Worm (Caenorhabditis elegans) whole organism, late embryonic: Measurements from ENCODE around the gene srh-59.

Source experiments
- K09A11.1 ChIP-seq: sonication (generic microtip); optimal IDR thresholded peaks from 2 replicates; lab custom pipeline; 2017; ENCODE audit warnings: antibody characterized with exemption, mild to moderate bottlenecking, missing genetic modification characterization, missing compliant biosample characterization; ENCODE audit not compliant: insufficient read depth
- T23F11.4 ChIP-seq: fragments of 200-800 bp; sonication (Bioruptor generic); optimal IDR thresholded peaks from 2 replicates; lab custom pipeline; 2018; ENCODE audit warnings: mild to moderate bottlenecking, missing genetic modification characterization, missing compliant biosample characterization
- Y22D7AL.16 ChIP-seq: sonication (generic microtip); optimal IDR thresholded peaks from 2 replicates; lab custom pipeline; 2016; ENCODE audit warnings: missing genetic modification characterization, missing compliant biosample characterization
- ahr-1 ChIP-seq: sonication (generic microtip); optimal IDR thresholded peaks from 2 replicates; lab custom pipeline; 2016; ENCODE audit warnings: missing genetic modification characterization, missing compliant biosample characterization
- ceh-14 ChIP-seq: sonication (generic microtip); optimal IDR thresholded peaks from 2 replicates; lab custom pipeline; 2016; ENCODE audit warnings: missing genotype, missing genetic modification characterization, missing compliant biosample characterization
- ceh-19 ChIP-seq: fragments of 200-800 bp; sonication (Bioruptor generic); optimal IDR thresholded peaks from 2 replicates; lab custom pipeline; 2018; ENCODE audit warnings: mild to moderate bottlenecking, missing genetic modification characterization, missing compliant biosample characterization
- ceh-2 ChIP-seq: sonication (generic microtip); optimal IDR thresholded peaks from 2 replicates; lab custom pipeline; 2016; ENCODE audit warnings: missing genotype, missing genetic modification characterization, missing compliant biosample characterization
- ceh-22 ChIP-seq: sonication (generic microtip); optimal IDR thresholded peaks from 2 replicates; lab custom pipeline; 2017; ENCODE audit warnings: missing biosample characterization, missing genetic modification characterization
- ceh-24 ChIP-seq: sonication (generic microtip); optimal IDR thresholded peaks from 2 replicates; lab custom pipeline; 2016; ENCODE audit warnings: mild to moderate bottlenecking, missing genetic modification characterization, missing compliant biosample characterization
- ceh-30 ChIP-seq: fragments of 150-350 bp; optimal IDR thresholded peaks from 2 replicates; lab custom pipeline; 2014; ENCODE audit warnings: missing biosample characterization, missing genetic modification characterization
- ceh-31 ChIP-seq: sonication (generic microtip); optimal IDR thresholded peaks from 2 replicates; lab custom pipeline; 2016; ENCODE audit warnings: missing genetic modification characterization, missing compliant biosample characterization
- ceh-45 ChIP-seq: fragments of 200-800 bp; sonication (Bioruptor generic); IDR thresholded peaks from 2 replicates; pipeline ENCODE4 v1.3.6; 2022; ENCODE audit warnings: missing genetic modification reagents, missing genetic modification characterization, missing compliant biosample characterization
- ceh-48 ChIP-seq: sonication (generic microtip); optimal IDR thresholded peaks from 2 replicates; lab custom pipeline; 2016; ENCODE audit warnings: missing genetic modification characterization, inconsistent platforms, missing compliant biosample characterization
- ceh-9 ChIP-seq: sonication (generic microtip); optimal IDR thresholded peaks from 2 replicates; lab custom pipeline; 2016; ENCODE audit warnings: mild to moderate bottlenecking, missing genetic modification characterization, inconsistent platforms, missing compliant biosample characterization
- che-1 ChIP-seq: sonication (generic microtip); optimal IDR thresholded peaks from 2 replicates; lab custom pipeline; 2016; ENCODE audit warnings: mild to moderate bottlenecking, missing genetic modification characterization, missing compliant biosample characterization
- dmd-4 ChIP-seq: sonication (generic microtip); optimal IDR thresholded peaks from 2 replicates; lab custom pipeline; 2016; ENCODE audit warnings: borderline replicate concordance, missing genetic modification characterization, missing compliant biosample characterization
- elt-2 ChIP-seq: sonication (generic microtip); optimal IDR thresholded peaks from 2 replicates; lab custom pipeline; 2016; ENCODE audit warnings: missing genetic modification reagents, missing genetic modification characterization, missing compliant biosample characterization
- fax-1 ChIP-seq: sonication (generic microtip); optimal IDR thresholded peaks from 2 replicates; lab custom pipeline; 2016; ENCODE audit warnings: missing genotype, missing genetic modification characterization, missing compliant biosample characterization
- fkh-10 ChIP-seq: fragments of 150-350 bp; optimal IDR thresholded peaks from 2 replicates; lab custom pipeline; 2014; ENCODE audit warnings: missing biosample characterization, missing genetic modification reagents, missing genetic modification characterization
- fkh-6 ChIP-seq: sonication (generic microtip); optimal IDR thresholded peaks from 2 replicates; lab custom pipeline; 2016; ENCODE audit warnings: missing genetic modification characterization, missing compliant biosample characterization
- gmeb-2 ChIP-seq: sonication (generic microtip); optimal IDR thresholded peaks from 2 replicates; lab custom pipeline; 2016; ENCODE audit warnings: missing genetic modification characterization, inconsistent platforms, missing compliant biosample characterization
- hlh-13 ChIP-seq: fragments of 200-800 bp; sonication (Bioruptor generic); optimal IDR thresholded peaks from 2 replicates; lab custom pipeline; 2018; ENCODE audit warnings: mild to moderate bottlenecking, missing genetic modification characterization, missing compliant biosample characterization
- hlh-30 ChIP-seq: sonication (generic microtip); optimal IDR thresholded peaks from 2 replicates; lab custom pipeline; 2017; ENCODE audit warnings: antibody characterized with exemption, missing genetic modification characterization, missing compliant biosample characterization; ENCODE audit not compliant: insufficient read depth
- mec-3 ChIP-seq: sonication (generic microtip); optimal IDR thresholded peaks from 2 replicates; lab custom pipeline; 2016; ENCODE audit warnings: borderline replicate concordance, missing genetic modification characterization, missing compliant biosample characterization
- nfya-1 ChIP-seq: sonication (generic microtip); optimal IDR thresholded peaks from 2 replicates; lab custom pipeline; 2017; ENCODE audit warnings: missing genetic modification characterization, mild to moderate bottlenecking, missing compliant biosample characterization, antibody characterized with exemption, moderate library complexity
- nhr-11 ChIP-seq: fragments of 150-350 bp; optimal IDR thresholded peaks from 2 replicates; lab custom pipeline; 2014; ENCODE audit warnings: missing biosample characterization, missing genetic modification characterization
- npax-4 ChIP-seq: sonication (generic microtip); optimal IDR thresholded peaks from 2 replicates; lab custom pipeline; 2016; ENCODE audit warnings: missing genetic modification characterization, missing compliant biosample characterization
- odd-2 ChIP-seq: sonication (generic microtip); optimal IDR thresholded peaks from 2 replicates; lab custom pipeline; 2017; ENCODE audit warnings: antibody characterized with exemption, mild to moderate bottlenecking, missing genetic modification characterization, missing compliant biosample characterization
- pag-3 ChIP-seq: sonication (generic microtip); optimal IDR thresholded peaks from 2 replicates; lab custom pipeline; 2016; ENCODE audit warnings: missing compliant biosample characterization, missing genetic modification characterization, borderline replicate concordance
- pat-9 ChIP-seq: fragments of 200-800 bp; sonication (Bioruptor generic); optimal IDR thresholded peaks from 2 replicates; lab custom pipeline; 2018; ENCODE audit warnings: mild to moderate bottlenecking, missing genetic modification characterization, moderate library complexity, missing compliant biosample characterization
- pax-1 ChIP-seq: fragments of 150-350 bp; optimal IDR thresholded peaks from 2 replicates; lab custom pipeline; 2014; ENCODE audit warnings: missing biosample characterization, missing genetic modification characterization
- pha-2 ChIP-seq: sonication (generic microtip); optimal IDR thresholded peaks from 2 replicates; lab custom pipeline; 2017; ENCODE audit warnings: mild to moderate bottlenecking, missing genetic modification characterization, missing compliant biosample characterization
- pha-4 ChIP-seq: fragments of 150-350 bp; optimal IDR thresholded peaks from 2 replicates; lab custom pipeline; 2018; ENCODE audit warnings: missing biosample characterization, missing genetic modification reagents, missing genetic modification characterization
- pqm-1 ChIP-seq: sonication (generic microtip); optimal IDR thresholded peaks from 2 replicates; lab custom pipeline; 2016; ENCODE audit warnings: missing genetic modification characterization, missing compliant biosample characterization
- ref-2 ChIP-seq: sonication (generic microtip); optimal IDR thresholded peaks from 2 replicates; lab custom pipeline; 2016; ENCODE audit warnings: missing genetic modification characterization, missing compliant biosample characterization
- rnt-1 ChIP-seq: sonication (generic microtip); optimal IDR thresholded peaks from 2 replicates; lab custom pipeline; 2016; ENCODE audit warnings: missing genetic modification characterization, missing compliant biosample characterization
- sox-2 ChIP-seq: fragments of 200-800 bp; sonication (Bioruptor generic); IDR thresholded peaks from 2 replicates; pipeline ENCODE4 v1.3.6; 2022; ENCODE audit warnings: missing genetic modification reagents, missing genetic modification characterization, missing compliant biosample characterization
- sox-4 ChIP-seq: sonication (generic microtip); optimal IDR thresholded peaks from 2 replicates; lab custom pipeline; 2017; ENCODE audit warnings: mild to moderate bottlenecking, missing genetic modification characterization, inconsistent platforms, missing compliant biosample characterization
- syd-9 ChIP-seq: sonication (generic microtip); optimal IDR thresholded peaks from 2 replicates; lab custom pipeline; 2016; ENCODE audit warnings: mild to moderate bottlenecking, missing genetic modification characterization, moderate library complexity, missing compliant biosample characterization
- tbx-2 ChIP-seq: sonication (generic microtip); optimal IDR thresholded peaks from 2 replicates; lab custom pipeline; 2016; ENCODE audit warnings: missing genetic modification characterization, missing compliant biosample characterization
- ttx-3 ChIP-seq: sonication (generic microtip); optimal IDR thresholded peaks from 2 replicates; lab custom pipeline; 2016; ENCODE audit warnings: missing genetic modification reagents, missing genetic modification characterization, missing compliant biosample characterization
- unc-42 ChIP-seq: sonication (generic microtip); optimal IDR thresholded peaks from 2 replicates; lab custom pipeline; 2016; ENCODE audit warnings: missing genotype, missing genetic modification characterization, missing compliant biosample characterization
- unc-55 ChIP-seq: sonication (generic microtip); optimal IDR thresholded peaks from 2 replicates; lab custom pipeline; 2017; ENCODE audit warnings: missing biosample characterization, missing genetic modification reagents, missing genetic modification characterization

The srh-59 gene

ce11 chrII:3553453-3553852 is 28.4 kb upstream of the srh-59 start, which contains the start of gene dnc-3:
Gene dnc-3 (plus strand): TSS chrII:3553724.
- TF ChIP-seq sox-2 (GFP tag; lab: Robert Waterston, UW) (no peak), odd-2 (no peak), T23F11.4 (no peak), nfya-1 (tag; lab: Kevin White, UChicago) (no peak), fkh-10 (GFP tag; lab: Kevin White, UChicago) (no peak), pha-2 (tag; lab: Kevin White, UChicago) (no peak), ceh-14 (tag; lab: Kevin White, UChicago) (peak; percentile 61), ceh-31 (no peak), unc-42 (peak; percentile 60), mec-3 (no peak), ttx-3 (tag; lab: Kevin White, UChicago) (peak; percentile 42), npax-4 (tag; lab: Kevin White, UChicago) (no peak), elt-2 (tag; lab: Kevin White, UChicago) (peak; percentile 32), tbx-2 (no peak), hlh-30 (no peak), ceh-2 (tag; lab: Kevin White, UChicago) (peak; percentile 4), ceh-24 (tag; lab: Kevin White, UChicago) (no peak), ceh-19 (GFP tag; lab: Kevin White, UChicago) (no peak), ceh-30 (no peak), che-1 (no peak), ref-2 (no peak), dmd-4 (tag; lab: Kevin White, UChicago) (no peak), ceh-45 (no peak), unc-55 (GFP tag; lab: Kevin White, UChicago) (no peak), fkh-6 (tag; lab: Kevin White, UChicago) (no peak), ahr-1 (no peak), pag-3 (no peak), rnt-1 (no peak), ceh-9 (tag; lab: Kevin White, UChicago) (no peak), pqm-1 (tag; lab: Kevin White, UChicago) (no peak), Y22D7AL.16 (tag; lab: Kevin White, UChicago) (no peak)

DNA sequence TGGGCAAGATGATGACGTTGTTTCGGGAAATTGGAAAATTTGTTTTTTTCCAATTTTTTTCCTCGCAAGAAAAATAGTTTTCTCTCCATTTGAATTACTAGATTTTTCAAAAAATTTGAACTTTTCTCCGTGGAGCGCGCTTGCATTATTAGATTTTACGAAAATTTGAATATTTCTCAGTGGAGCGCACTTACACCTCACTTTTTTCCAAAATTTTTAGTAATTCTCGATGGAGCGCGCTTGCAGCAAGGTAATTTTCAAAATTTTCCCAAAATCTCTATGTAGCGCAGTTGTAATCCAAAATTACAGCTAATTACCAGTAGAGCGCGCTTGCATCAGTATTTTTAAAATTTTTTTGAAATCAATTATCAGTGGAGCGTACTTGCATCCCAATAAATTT is 27.2 kb upstream of the srh-59 start:
- TF ChIP-seq syd-9 (tag; lab: Kevin White, UChicago) (no peak), pat-9 (tag; lab: Kevin White, UChicago) (no peak), hlh-13 (no peak), nhr-11 (tag; lab: Kevin White, UChicago) (no peak), fax-1 (no peak), ceh-24 (tag; lab: Kevin White, UChicago) (no peak), mec-3 (no peak), K09A11.1 (tag; lab: Kevin White, UChicago) (no peak)

DNA sequence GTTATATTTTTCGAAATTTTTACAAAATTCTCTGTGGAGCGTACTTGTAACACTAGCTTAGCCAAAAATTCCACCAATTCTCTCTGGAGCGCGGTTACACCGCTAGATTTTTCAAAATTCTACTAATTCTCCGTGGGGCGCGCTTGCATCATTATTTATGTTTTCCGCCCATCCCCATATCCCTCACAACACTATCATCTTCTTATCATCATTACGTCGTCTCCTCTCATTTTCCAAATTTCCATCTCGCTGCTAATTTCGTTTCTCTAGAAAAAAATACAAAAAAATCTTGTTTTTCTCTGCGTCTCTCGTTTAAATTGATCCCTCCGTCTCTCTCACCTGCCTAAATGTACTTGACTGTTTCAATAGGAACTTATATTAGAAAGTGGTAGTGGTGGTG is 26.6 kb upstream of the srh-59 start:
- TF ChIP-seq nfya-1 (tag; lab: Kevin White, UChicago) (no peak), gmeb-2 (tag; lab: Kevin White, UChicago) (no peak), ceh-22 (no peak), sox-2 (GFP tag; lab: Robert Waterston, UW) (no peak)

- TF ChIP-seq ahr-1 = no peak
- TF ChIP-seq pax-1 (tag; lab: Kevin White, UChicago) = no peak
- TF ChIP-seq pha-2 (tag; lab: Kevin White, UChicago) = no peak
- no peak for TF ChIP-seq fkh-6 (tag; lab: Kevin White, UChicago)
- no peak for TF ChIP-seq sox-4 (tag; lab: Kevin White, UChicago)
- no peak for TF ChIP-seq pat-9 (tag; lab: Kevin White, UChicago)
- no peak for TF ChIP-seq ceh-48
- no peak for TF ChIP-seq pha-4
- TF ChIP-seq ttx-3 (tag; lab: Kevin White, UChicago) = no peak
- no peak for TF ChIP-seq ref-2
Observed at ce11 chrII:3556584-3556983, 25.3 kb upstream of the srh-59 start.
